Worm (Caenorhabditis elegans) whole organism, early embryonic: Measurements from ENCODE around the gene T28F3.9.

ENCODE experiments used
- B0310.2 ChIP-seq: sonication (generic microtip); optimal IDR thresholded peaks from 2 replicates; lab custom pipeline; 2016; ENCODE audit warnings: mild to moderate bottlenecking, missing genetic modification characterization, missing compliant biosample characterization
- F13C5.2 ChIP-seq: sonication (generic microtip); optimal IDR thresholded peaks from 2 replicates; lab custom pipeline; 2017; ENCODE audit warnings: mild to moderate bottlenecking, missing genetic modification characterization, inconsistent platforms, missing compliant biosample characterization
- aly-1 ChIP-seq: sonication (generic microtip); optimal IDR thresholded peaks from 2 replicates; lab custom pipeline; 2016; ENCODE audit warnings: missing genetic modification characterization, missing compliant biosample characterization
- ama-1 ChIP-seq: fragments of 150-350 bp; optimal IDR thresholded peaks from 2 replicates; lab custom pipeline; 2014
- ceh-13 ChIP-seq: fragments of 200-800 bp; sonication (Bioruptor generic); optimal IDR thresholded peaks from 2 replicates; lab custom pipeline; 2018; ENCODE audit warnings: mild to moderate bottlenecking, missing genetic modification characterization, missing compliant biosample characterization
- ceh-36 ChIP-seq: sonication (generic microtip); optimal IDR thresholded peaks from 2 replicates; lab custom pipeline; 2016; ENCODE audit warnings: missing genetic modification characterization, inconsistent platforms, missing compliant biosample characterization
- ets-7 ChIP-seq: sonication (generic microtip); optimal IDR thresholded peaks from 2 replicates; lab custom pipeline; 2016; ENCODE audit warnings: missing genotype, missing genetic modification characterization, missing compliant biosample characterization
- flt-1 ChIP-seq: fragments of 200-800 bp; sonication (Bioruptor generic); IDR thresholded peaks from 2 replicates; pipeline ENCODE4 v1.3.6; 2022; ENCODE audit warnings: missing genetic modification characterization, missing compliant biosample characterization
- hmbx-1 ChIP-seq: sonication (generic microtip); optimal IDR thresholded peaks from 2 replicates; lab custom pipeline; 2016; ENCODE audit warnings: mild to moderate bottlenecking, missing genetic modification characterization, missing compliant biosample characterization
- hmg-4 ChIP-seq: fragments of 200-800 bp; sonication (Bioruptor generic); optimal IDR thresholded peaks from 2 replicates; lab custom pipeline; 2018; ENCODE audit warnings: mild to moderate bottlenecking, missing genetic modification characterization, missing compliant biosample characterization
- hnd-1 ChIP-seq: sonication (generic microtip); optimal IDR thresholded peaks from 2 replicates; lab custom pipeline; 2016; ENCODE audit warnings: missing genetic modification characterization, missing compliant biosample characterization
- pes-1 ChIP-seq: fragments of 200-800 bp; sonication (Bioruptor generic); IDR thresholded peaks from 2 replicates; pipeline ENCODE4 v1.3.6; 2022; ENCODE audit warnings: missing genetic modification reagents, missing genetic modification characterization, missing compliant biosample characterization
- scrt-1 ChIP-seq: fragments of 200-800 bp; sonication (Bioruptor generic); IDR thresholded peaks from 2 replicates; pipeline ENCODE4 v1.3.6; 2022; ENCODE audit warnings: missing genetic modification characterization, missing compliant biosample characterization
- sea-1 ChIP-seq: fragments of 200-800 bp; sonication (Bioruptor generic); conservative IDR thresholded peaks from 2 replicates; pipeline ENCODE4 v1.3.6; 2022; ENCODE audit warnings: missing genetic modification characterization, missing compliant biosample characterization
- tbx-11 ChIP-seq: fragments of 200-800 bp; sonication (Bioruptor generic); IDR thresholded peaks from 2 replicates; pipeline ENCODE4 v1.3.6; 2022; ENCODE audit warnings: missing genetic modification characterization, missing compliant biosample characterization
- tbx-37 ChIP-seq: fragments of 200-800 bp; sonication (Bioruptor generic); conservative IDR thresholded peaks from 2 replicates; pipeline ENCODE4 v1.3.6; 2022; ENCODE audit warnings: missing genetic modification reagents, missing genetic modification characterization, missing compliant biosample characterization
- tra-4 ChIP-seq: sonication (generic microtip); optimal IDR thresholded peaks from 2 replicates; lab custom pipeline; 2017; ENCODE audit warnings: missing genetic modification characterization, missing compliant biosample characterization

The T28F3.9 gene

DNA sequence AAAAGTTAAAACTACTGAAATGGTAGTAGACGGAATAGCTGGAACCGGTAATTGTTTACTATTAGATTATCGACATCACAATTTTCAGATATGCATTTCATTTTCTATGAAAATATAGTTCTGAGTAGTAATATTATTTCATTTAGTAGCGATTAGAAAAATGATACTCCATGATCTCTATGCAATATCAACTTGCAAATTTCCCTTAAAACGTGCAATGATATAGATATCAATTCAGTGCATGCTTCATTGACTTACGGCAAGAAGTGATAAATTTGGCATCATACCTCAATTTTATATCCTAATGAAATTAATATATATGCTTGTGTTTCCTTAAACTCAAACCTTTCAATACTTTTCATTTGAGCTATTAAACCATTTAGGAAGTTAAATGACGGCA, 34.4 kb downstream of the T28F3.9 start, which contains the start of gene C49C3.21:
Gene C49C3.21, plus strand, starts transcription at position 301 of the 400 bp plus-strand sequence.
- no peak for TF ChIP-seq hmbx-1 (tag; lab: Kevin White, UChicago)
- no peak for TF ChIP-seq sea-1 (GFP tag; lab: Robert Waterston, UW)
- no peak for TF ChIP-seq pes-1 (GFP tag; lab: Robert Waterston, UW)
- no peak for TF ChIP-seq tbx-11 (GFP tag; lab: Robert Waterston, UW)
- TF ChIP-seq aly-1 (tag; lab: Kevin White, UChicago) = no peak
- no peak for TF ChIP-seq B0310.2
- no peak for TF ChIP-seq ceh-36 (tag; lab: Kevin White, UChicago)
- TF ChIP-seq hnd-1 (tag; lab: Kevin White, UChicago) = no peak
- TF ChIP-seq ets-7 = no peak
- no peak for TF ChIP-seq hmg-4 (GFP tag; lab: Kevin White, UChicago)
- TF ChIP-seq flt-1 = no peak
- TF ChIP-seq scrt-1 (GFP tag; lab: Robert Waterston, UW) = no peak
- TF ChIP-seq ama-1 = no peak
- no peak for TF ChIP-seq tra-4
- TF ChIP-seq ceh-13 = no peak
- TF ChIP-seq tbx-37 (GFP tag; lab: Robert Waterston, UW) = no peak
- TF ChIP-seq F13C5.2 (tag; lab: Kevin White, UChicago) = no peak

DNA sequence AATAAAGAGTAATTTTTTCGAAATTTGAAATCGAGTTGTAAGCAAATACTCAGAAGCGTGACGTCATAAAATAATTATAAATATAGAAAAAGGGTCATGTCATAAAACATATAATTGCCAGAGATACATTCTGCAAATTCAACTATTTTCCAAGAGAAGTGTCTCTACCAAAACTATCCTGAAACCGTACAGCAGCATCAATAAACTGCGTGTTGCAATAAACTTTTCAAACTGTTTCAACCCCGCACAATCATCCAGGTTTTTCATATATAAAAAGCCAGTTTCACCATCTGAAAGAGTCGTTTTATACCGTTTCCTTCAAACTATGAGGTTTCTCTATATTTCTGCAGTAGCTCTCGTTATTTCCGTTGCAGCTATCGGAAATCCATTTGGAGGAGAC, 35.2 kb downstream of the T28F3.9 start, which contains the start of gene C49C3.11:
Gene C49C3.11, plus strand, starts transcription at position 301 of the 400 bp plus-strand sequence.
- TF ChIP-seq ama-1 = no peak
- no peak for TF ChIP-seq pes-1 (GFP tag; lab: Robert Waterston, UW)
- TF ChIP-seq flt-1 = no peak
- TF ChIP-seq sea-1 (GFP tag; lab: Robert Waterston, UW) = no peak
- TF ChIP-seq ceh-36 (tag; lab: Kevin White, UChicago) = no peak

DNA sequence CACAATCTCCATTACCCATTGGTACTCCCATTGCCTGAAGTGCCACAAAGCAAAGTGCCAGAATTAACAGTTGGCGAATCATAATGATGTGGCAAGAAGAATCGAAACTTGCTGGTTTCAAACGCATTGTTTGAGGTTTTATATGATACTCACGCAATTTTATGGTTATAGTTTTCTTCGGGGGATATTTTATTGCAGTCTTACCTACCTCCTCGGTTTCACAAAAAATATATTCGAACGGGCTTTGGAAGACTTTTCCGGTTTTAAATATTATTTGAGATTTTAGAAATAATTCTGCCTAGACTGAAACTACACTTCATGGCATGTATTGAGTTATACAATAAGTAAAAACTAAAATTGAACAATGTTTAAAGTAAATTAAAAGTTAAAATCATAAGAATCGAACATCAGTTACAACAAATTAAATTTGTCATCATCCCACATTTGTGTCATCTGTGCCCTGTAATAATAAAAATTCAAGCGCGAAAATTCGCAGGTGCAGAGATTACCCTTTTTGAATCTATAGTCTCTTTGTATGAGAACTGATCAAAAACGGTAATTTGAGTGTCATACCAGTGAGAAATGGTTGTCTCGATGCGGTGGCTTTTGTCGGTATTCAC, 38.4 kb downstream of the T28F3.9 start, which contains the start of the genes clec-197 and clec-198:
Gene clec-197, minus strand, starts transcription at position 101 of the 620 bp plus-strand sequence.
Gene clec-198, plus strand, starts transcription at position 570 of the 620 bp plus-strand sequence.
- no peak for TF ChIP-seq hnd-1 (tag; lab: Kevin White, UChicago)
- TF ChIP-seq tbx-11 (GFP tag; lab: Robert Waterston, UW) = no peak
- no peak for TF ChIP-seq tra-4
- no peak for TF ChIP-seq ets-7

- TF ChIP-seq tra-4 (no peak), hmg-4 (GFP tag; lab: Kevin White, UChicago) (no peak), ceh-13 (no peak), scrt-1 (GFP tag; lab: Robert Waterston, UW) (no peak), ceh-36 (tag; lab: Kevin White, UChicago) (no peak), ama-1 (no peak), sea-1 (GFP tag; lab: Robert Waterston, UW) (no peak), tbx-37 (GFP tag; lab: Robert Waterston, UW) (no peak), tbx-11 (GFP tag; lab: Robert Waterston, UW) (no peak)
Measured at ce11 chrIV:17351586-17351985, 43.3 kb downstream of the T28F3.9 start, which contains the start of gene clec-199. Gene clec-199, plus strand, starts transcription at chrIV:17351886.

ce11 chrIV:17361143-17361542, 52.8 kb downstream of the T28F3.9 start, which contains the start of gene clec-202:
Gene clec-202, plus strand, starts transcription at chrIV:17361443.
- TF ChIP-seq tra-4 (no peak), flt-1 (no peak)
